Worm (Caenorhabditis elegans): ENCODE results near the gene F54F2.14.

Gene F54F2.14

DNA sequence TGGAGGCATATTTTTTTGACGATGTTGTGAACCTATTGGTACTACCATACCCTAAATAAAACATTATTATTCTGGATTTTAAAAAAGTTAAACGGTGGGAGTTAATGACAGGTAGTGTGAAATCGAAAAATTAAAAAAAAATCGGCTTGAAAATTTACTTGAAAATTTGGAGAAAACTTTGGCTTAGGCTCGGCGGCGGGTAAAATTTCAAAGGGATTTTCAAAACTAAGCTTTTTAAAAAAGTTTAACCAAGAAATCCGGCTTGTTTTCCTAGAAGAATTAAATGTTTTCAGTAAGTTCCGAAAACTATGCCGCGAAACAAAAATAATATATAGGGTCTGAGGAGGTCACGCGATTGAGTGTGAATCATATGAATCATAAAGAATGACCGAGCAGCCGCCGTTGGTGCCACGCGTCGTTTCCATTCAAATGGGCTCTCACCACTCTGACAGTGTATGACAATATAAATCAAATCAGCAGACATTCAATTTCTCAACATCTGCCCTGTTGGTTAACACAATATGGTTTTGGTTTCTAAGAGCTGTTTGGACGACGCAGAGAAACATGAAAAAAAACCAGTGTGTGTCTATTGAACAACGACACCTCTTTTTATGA lies 30.2 kb upstream of the F54F2.14 start, which contains the start of gene aak-1:
aak-1 (minus strand) TSS at position 51 of the 615 bp plus-strand sequence.
- TF ChIP-seq ztf-23 (GFP tag; IDR thresholded peaks at IDR 0.05) = no peak
- no peak for TF ChIP-seq T22C8.4 (GFP tag; IDR thresholded peaks at IDR 0.05)
- no peak for TF ChIP-seq ref-1 (GFP tag; conservative IDR thresholded peaks at IDR 0.05)
- no peak for TF ChIP-seq klf-2 (GFP tag; conservative IDR thresholded peaks at IDR 0.05)
- no peak for TF ChIP-seq med-1 (GFP tag; optimal IDR thresholded peaks at IDR 0.05; ENCODE audit: insufficient read depth)
- no peak for TF ChIP-seq ztf-29 (GFP tag; IDR thresholded peaks at IDR 0.05)
- TF ChIP-seq cog-1 (tag; optimal IDR thresholded peaks at IDR 0.05) = no peak
- no peak for TF ChIP-seq flt-1 (GFP tag; IDR thresholded peaks at IDR 0.05)

DNA sequence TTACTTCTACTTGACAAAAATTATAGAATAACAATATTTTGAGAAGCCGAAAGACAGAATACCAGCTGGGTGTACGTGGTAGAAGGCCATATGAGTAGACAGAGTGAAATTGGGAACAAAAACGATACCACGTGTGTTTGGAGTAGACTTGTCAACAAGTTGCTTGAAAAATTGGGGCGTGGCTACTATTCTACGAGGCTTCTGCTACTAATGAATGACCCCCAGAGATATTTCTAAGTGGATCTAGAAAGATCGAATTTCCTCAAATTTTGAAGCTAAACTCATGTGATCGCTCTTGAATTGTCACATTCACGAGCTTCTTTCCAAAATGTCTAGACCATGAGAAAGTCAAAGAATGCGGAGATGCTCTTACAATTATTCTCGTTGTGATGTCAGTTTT lies 29.3 kb upstream of the F54F2.14 start:
- TF ChIP-seq ref-1 (GFP tag; conservative IDR thresholded peaks at IDR 0.05) (no peak), flt-1 (GFP tag; IDR thresholded peaks at IDR 0.05) (no peak), tab-1 (GFP tag; IDR thresholded peaks at IDR 0.05) (no peak), T22C8.4 (GFP tag; IDR thresholded peaks at IDR 0.05) (no peak)

DNA sequence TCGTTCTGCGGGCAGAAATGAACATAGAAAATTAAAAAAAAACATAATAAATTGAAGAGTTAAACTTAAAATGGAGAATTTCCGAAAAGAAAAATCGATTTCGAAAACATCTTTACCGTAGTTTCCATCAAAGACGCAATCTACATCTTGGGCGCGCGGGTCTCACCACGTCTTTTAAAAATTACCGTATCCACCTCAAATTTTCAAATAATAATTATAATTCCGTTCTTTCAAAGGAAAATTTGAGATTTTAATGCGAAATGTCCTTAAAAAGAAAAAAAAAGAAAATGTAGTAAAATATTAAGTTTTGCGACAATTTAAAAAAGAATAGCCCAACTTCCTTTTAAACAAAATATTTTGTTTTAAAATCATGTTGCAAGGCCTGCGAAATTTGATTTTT lies 28.2 kb upstream of the F54F2.14 start:
- TF ChIP-seq klf-2 (GFP tag; conservative IDR thresholded peaks at IDR 0.05) = no peak

DNA sequence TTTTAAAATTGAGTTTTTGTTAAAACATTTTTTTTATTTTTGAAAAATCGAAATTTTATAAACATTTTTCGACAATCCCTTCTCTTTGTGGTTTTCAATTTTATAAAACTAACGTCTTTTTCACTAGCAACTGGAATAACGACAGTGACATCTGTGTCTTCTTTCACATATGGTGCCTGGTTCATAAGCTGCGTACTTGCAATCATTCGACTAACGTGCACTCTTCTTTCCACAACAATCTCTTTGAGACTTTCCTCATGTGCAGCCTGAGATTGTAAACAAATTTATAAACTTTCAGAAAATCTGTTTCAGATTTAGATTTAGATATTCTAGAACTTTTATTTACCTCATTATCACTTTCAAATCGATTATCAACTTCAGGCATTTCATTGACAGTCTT lies 26.3 kb upstream of the F54F2.14 start:
- TF ChIP-seq klf-2 (GFP tag; conservative IDR thresholded peaks at IDR 0.05) = no peak
- TF ChIP-seq cog-1 (tag; optimal IDR thresholded peaks at IDR 0.05) = no peak
- TF ChIP-seq ztf-29 (GFP tag; IDR thresholded peaks at IDR 0.05) = no peak
- TF ChIP-seq ztf-23 (GFP tag; IDR thresholded peaks at IDR 0.05) = no peak
- TF ChIP-seq tab-1 (GFP tag; IDR thresholded peaks at IDR 0.05) = no peak
- TF ChIP-seq med-1 (GFP tag; optimal IDR thresholded peaks at IDR 0.05; ENCODE audit: insufficient read depth) = no peak
- TF ChIP-seq flt-1 (GFP tag; IDR thresholded peaks at IDR 0.05) = no peak
- no peak for TF ChIP-seq T22C8.4 (GFP tag; IDR thresholded peaks at IDR 0.05)
- no peak for TF ChIP-seq ref-1 (GFP tag; conservative IDR thresholded peaks at IDR 0.05)

DNA sequence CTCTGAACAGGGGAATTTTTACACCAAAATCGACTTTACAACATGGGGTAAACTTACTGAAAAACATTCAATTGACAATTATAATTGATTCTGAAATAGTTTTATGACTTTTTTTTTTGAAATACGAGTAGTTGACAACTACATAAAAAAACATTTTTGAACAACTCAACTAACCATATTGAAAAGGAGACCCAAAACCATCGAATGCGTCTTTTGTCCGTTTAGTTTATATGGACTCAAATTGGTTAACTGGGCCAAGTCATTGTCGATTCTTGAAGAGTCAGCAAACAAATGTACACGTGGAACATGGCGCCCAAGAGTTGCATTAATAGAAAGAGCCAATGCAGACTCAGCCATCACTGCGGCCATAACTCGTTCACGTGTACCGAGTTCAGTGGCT lies 24.9 kb upstream of the F54F2.14 start:
- no peak for TF ChIP-seq ztf-29 (GFP tag; IDR thresholded peaks at IDR 0.05)

DNA sequence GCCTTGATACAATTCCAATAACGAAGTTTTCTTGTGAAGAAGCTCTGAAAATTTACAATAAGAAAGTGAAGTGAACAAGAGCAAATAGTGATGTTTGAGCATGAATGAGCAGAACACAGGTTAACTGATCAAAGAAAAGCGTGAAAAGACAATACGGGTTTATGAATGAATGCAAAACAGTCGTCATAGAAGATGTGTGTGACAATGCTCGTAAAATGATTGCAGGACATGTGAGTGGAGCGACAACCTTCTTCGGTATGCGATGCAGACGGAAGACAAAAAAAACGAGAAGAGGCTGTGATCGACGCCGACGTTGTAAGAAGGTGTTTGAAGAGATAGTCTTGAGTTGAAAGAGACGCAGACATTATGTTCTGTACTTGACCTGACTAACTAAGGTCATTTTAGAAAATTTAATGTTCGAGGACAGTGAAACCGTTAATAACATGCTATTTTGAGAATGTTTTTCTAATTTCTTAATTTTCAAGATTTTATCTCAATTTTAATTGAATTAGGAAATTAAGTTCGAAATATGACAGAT lies 24.0 kb upstream of the F54F2.14 start, which contains the start of gene mig-22:
mig-22 (minus strand) TSS at position 51 of the 538 bp plus-strand sequence.
- no peak for TF ChIP-seq ref-1 (GFP tag; conservative IDR thresholded peaks at IDR 0.05)
- no peak for TF ChIP-seq T22C8.4 (GFP tag; IDR thresholded peaks at IDR 0.05)
- no peak for TF ChIP-seq ztf-29 (GFP tag; IDR thresholded peaks at IDR 0.05)
- TF ChIP-seq flt-1 (GFP tag; IDR thresholded peaks at IDR 0.05) = no peak
- TF ChIP-seq ztf-23 (GFP tag; IDR thresholded peaks at IDR 0.05) = no peak
- TF ChIP-seq tab-1 (GFP tag; IDR thresholded peaks at IDR 0.05) = no peak
- TF ChIP-seq klf-2 (GFP tag; conservative IDR thresholded peaks at IDR 0.05) = no peak
- TF ChIP-seq cog-1 (tag; optimal IDR thresholded peaks at IDR 0.05) = no peak
- TF ChIP-seq med-1 (GFP tag; optimal IDR thresholded peaks at IDR 0.05; ENCODE audit: insufficient read depth) = no peak

DNA sequence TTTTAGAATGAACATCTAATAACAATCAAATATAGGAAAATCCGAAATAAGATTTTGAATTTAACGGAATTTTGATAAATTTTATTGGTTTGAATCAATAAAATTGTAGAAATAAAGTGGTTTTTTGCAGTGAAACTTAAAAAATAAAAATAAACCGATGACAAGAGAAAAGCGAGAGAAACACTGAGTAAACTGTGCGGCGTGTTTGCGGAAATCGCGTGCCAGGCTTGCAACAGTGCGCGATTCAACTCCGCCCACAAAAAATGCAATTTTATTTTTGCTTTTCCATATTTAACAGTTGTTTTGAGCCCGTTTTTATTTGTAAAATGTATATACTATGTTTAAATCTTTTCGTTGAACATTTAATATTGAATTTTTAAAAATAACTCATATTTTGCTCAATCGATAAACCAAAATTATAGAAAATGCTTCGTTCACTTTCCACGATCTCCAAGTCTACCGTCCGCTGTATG lies 23.4 kb upstream of the F54F2.14 start, which contains the start of gene mtss-1:
mtss-1 (plus strand) TSS at position 423 of the 473 bp plus-strand sequence.
- TF ChIP-seq ztf-29 (GFP tag; IDR thresholded peaks at IDR 0.05) (peak; percentile 75), cog-1 (tag; optimal IDR thresholded peaks at IDR 0.05) (peak; percentile 71), klf-2 (GFP tag; conservative IDR thresholded peaks at IDR 0.05) (peak; percentile 76), ztf-23 (GFP tag; IDR thresholded peaks at IDR 0.05) (peak; percentile 88), ref-1 (GFP tag; conservative IDR thresholded peaks at IDR 0.05) (no peak), T22C8.4 (GFP tag; IDR thresholded peaks at IDR 0.05) (peak; percentile 71), tab-1 (GFP tag; IDR thresholded peaks at IDR 0.05) (peak; percentile 87), med-1 (GFP tag; optimal IDR thresholded peaks at IDR 0.05; ENCODE audit: insufficient read depth) (peak; percentile 94), flt-1 (GFP tag; IDR thresholded peaks at IDR 0.05) (peak; percentile 90)

DNA sequence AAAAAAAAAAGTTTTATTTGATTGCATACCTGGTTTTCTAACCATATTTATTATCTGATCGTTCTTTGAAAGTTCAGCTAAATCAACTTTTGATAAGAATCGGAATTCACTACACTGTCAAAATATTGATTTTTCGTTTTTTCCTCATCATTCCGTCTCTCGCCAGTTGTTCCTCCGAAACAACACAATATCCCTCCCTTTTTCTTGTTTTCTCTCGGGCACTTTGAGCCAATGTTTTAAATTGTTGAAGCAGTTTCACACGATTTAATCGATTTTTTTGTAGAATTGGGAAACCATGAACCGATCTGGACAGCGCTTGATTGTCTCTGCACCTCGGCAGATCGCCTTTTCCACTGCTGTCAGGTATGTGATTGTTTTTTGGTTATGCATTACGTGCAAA lies 22.1 kb upstream of the F54F2.14 start, which contains the start of gene K02D10.1:
K02D10.1 (plus strand) TSS at position 284 of the 400 bp plus-strand sequence.
- TF ChIP-seq T22C8.4 (GFP tag; IDR thresholded peaks at IDR 0.05) (peak; percentile 50; the same call in 1 of the 2 replicates), flt-1 (GFP tag; IDR thresholded peaks at IDR 0.05) (no peak)

DNA sequence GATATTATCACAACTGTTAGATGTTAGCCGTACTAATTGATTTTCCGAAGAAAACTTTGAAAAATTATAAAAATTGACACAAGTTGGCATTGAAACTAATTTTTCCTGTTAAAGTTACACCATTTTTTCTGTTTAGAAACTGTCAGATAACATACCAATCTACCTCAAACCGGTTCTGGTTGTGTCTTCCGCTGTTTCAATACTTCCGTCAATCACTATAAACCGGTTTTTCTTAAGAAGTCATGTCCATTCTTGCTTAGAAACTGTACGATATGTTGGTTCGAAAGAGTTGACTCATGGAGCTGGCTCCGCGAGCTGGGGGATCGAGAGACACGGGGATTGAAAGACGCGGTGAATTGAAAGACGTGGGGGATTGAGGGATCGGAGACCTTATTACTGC lies 21.1 kb upstream of the F54F2.14 start:
- no peak for TF ChIP-seq klf-2 (GFP tag; conservative IDR thresholded peaks at IDR 0.05)
- no peak for TF ChIP-seq T22C8.4 (GFP tag; IDR thresholded peaks at IDR 0.05)
- TF ChIP-seq flt-1 (GFP tag; IDR thresholded peaks at IDR 0.05) = no peak
- no peak for TF ChIP-seq tab-1 (GFP tag; IDR thresholded peaks at IDR 0.05)
- TF ChIP-seq med-1 (GFP tag; optimal IDR thresholded peaks at IDR 0.05; ENCODE audit: insufficient read depth) = no peak
- no peak for TF ChIP-seq ztf-29 (GFP tag; IDR thresholded peaks at IDR 0.05)
- no peak for TF ChIP-seq ref-1 (GFP tag; conservative IDR thresholded peaks at IDR 0.05)
- no peak for TF ChIP-seq ztf-23 (GFP tag; IDR thresholded peaks at IDR 0.05)
- TF ChIP-seq cog-1 (tag; optimal IDR thresholded peaks at IDR 0.05) = no peak

DNA sequence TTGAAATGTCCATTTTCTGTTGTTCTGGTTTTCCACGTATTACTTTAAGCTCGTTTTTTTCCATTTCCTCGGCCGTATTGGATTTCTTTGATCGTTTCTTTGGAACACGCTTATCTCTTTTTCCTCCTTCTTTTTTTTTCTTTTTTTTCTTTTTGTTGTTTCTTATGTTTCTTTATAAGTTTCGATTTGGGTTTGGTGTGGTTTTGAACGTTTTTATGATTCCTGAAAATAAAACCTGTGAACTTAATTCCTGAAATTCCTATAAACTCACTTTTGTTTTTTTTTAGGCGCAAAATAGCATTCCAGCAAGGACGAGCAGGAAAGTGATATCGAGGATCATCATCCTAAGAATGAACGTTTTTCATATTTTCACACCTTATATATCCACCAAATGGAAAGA lies 20.2 kb upstream of the F54F2.14 start, which contains the start of gene K02D10.2:
K02D10.2 (minus strand) TSS at position 101 of the 400 bp plus-strand sequence.
- TF ChIP-seq T22C8.4 (GFP tag; IDR thresholded peaks at IDR 0.05) = no peak
- TF ChIP-seq ztf-29 (GFP tag; IDR thresholded peaks at IDR 0.05) = no peak
- TF ChIP-seq cog-1 (tag; optimal IDR thresholded peaks at IDR 0.05) = no peak
- no peak for TF ChIP-seq tab-1 (GFP tag; IDR thresholded peaks at IDR 0.05)
- TF ChIP-seq ref-1 (GFP tag; conservative IDR thresholded peaks at IDR 0.05) = no peak
- no peak for TF ChIP-seq med-1 (GFP tag; optimal IDR thresholded peaks at IDR 0.05; ENCODE audit: insufficient read depth)
- TF ChIP-seq ztf-23 (GFP tag; IDR thresholded peaks at IDR 0.05) = no peak
